Fruit fly (Drosophila melanogaster): Measurements from ENCODE around the gene spn-A.

DNA sequence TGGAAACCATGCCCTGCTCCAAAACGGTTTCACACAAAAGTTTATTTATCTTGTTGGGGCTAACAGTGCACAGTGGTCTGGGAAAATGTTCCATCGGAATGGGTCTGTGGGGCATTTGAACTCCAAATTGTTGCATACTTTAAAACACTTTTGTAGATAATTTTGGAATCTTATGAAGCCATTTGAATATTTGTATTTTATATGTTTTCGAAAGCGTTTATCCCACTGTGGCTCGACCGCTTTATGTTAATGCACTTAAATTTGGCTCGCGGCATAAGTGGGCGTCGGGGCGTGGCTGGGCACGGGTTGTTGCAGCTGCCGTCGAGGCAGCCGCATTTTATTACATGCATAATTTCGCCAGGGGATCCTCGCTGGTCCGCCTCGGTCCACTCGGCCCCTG lies 16.0 kb upstream of the spn-A start:
- TF ChIP-seq CTCF (optimal IDR thresholded peaks at IDR 0.05), result no peak
- TF ChIP-seq CG8478 (optimal IDR thresholded peaks at IDR 0.05), result no peak
